Worm (Caenorhabditis elegans): Measurements from ENCODE around the gene str-145.

- TF ChIP-seq him-1 (tag; optimal IDR thresholded peaks at IDR 0.05) (no peak), dao-5 (tag; optimal IDR thresholded peaks at IDR 0.05) (no peak)
Observed at ce11 chrV:8081579-8081978, 16.6 kb downstream of the str-145 start, which contains the start of gene str-131.
